Worm (Caenorhabditis elegans): Measurements from ENCODE around the gene bas-1.

- TF ChIP-seq unc-62 (GFP tag; optimal IDR thresholded peaks at IDR 0.05 in 1 of 2), result no peak
- TF ChIP-seq unc-62 (tag; optimal IDR thresholded peaks at IDR 0.05), result no peak
- TF ChIP-seq tag-97 (GFP tag; IDR thresholded peaks at IDR 0.05), result no peak
- no peak for TF ChIP-seq nhr-237 (tag; optimal IDR thresholded peaks at IDR 0.05)
- no peak for TF ChIP-seq zag-1 (tag; optimal IDR thresholded peaks at IDR 0.05)
- TF ChIP-seq ceh-62 (tag; optimal IDR thresholded peaks at IDR 0.05), result no peak
- TF ChIP-seq ztf-11 (tag; optimal IDR thresholded peaks at IDR 0.05), result no peak
- no peak for TF ChIP-seq skn-1 (tag; optimal IDR thresholded peaks at IDR 0.05)
- no peak for TF ChIP-seq nhr-77 (tag; optimal IDR thresholded peaks at IDR 0.05)
- no peak for TF ChIP-seq unc-130 (GFP tag; optimal IDR thresholded peaks at IDR 0.05)
- no peak for TF ChIP-seq lsy-2 (tag; optimal IDR thresholded peaks at IDR 0.05)
- TF ChIP-seq lin-1 (GFP tag; IDR thresholded peaks at IDR 0.05), result no peak
These were observed 39.3 kb upstream of the bas-1 start for ce11 chrIII:5572806-5573205.
